Fruit fly (Drosophila melanogaster) whole organism, embryonic: ENCODE data around the gene Duba.

Experiments used
- Antp ChIP-seq: fragments of 200-800 bp; sonication (Bioruptor generic); optimal IDR thresholded peaks from 3 replicates; lab custom pipeline; 2016; ENCODE audit warnings: missing biosample characterization, missing genetic modification characterization
- CG10565 ChIP-seq: fragments of 200-800 bp; sonication (Bioruptor generic); optimal IDR thresholded peaks from 3 replicates; lab custom pipeline; 2016; ENCODE audit warnings: missing biosample characterization, mild to moderate bottlenecking, missing genetic modification characterization
- CG11398 ChIP-seq: fragments of 200-800 bp; sonication (Bioruptor generic); optimal IDR thresholded peaks from 2 replicates; lab custom pipeline; 2016; ENCODE audit warnings: missing biosample characterization, missing genetic modification characterization
- CG12104 ChIP-seq: fragments of 200-800 bp; sonication (Bioruptor generic); optimal IDR thresholded peaks from 3 replicates; lab custom pipeline; 2016; ENCODE audit warnings: missing biosample characterization, missing genetic modification characterization
- CG12219 ChIP-seq: fragments of 200-800 bp; sonication (Bioruptor generic); optimal IDR thresholded peaks from 3 replicates; lab custom pipeline; 2018; ENCODE audit warnings: missing biosample characterization, mild to moderate bottlenecking, missing genetic modification characterization
- CG13123 ChIP-seq: fragments of 200-800 bp; sonication (Bioruptor generic); optimal IDR thresholded peaks from 2 replicates; lab custom pipeline; 2016; ENCODE audit warnings: missing biosample characterization, missing genetic modification characterization
- CG13624 ChIP-seq: fragments of 200-800 bp; sonication (Bioruptor generic); optimal IDR thresholded peaks from 2 replicates; lab custom pipeline; 2016; ENCODE audit warnings: missing biosample characterization, missing genetic modification characterization
- CG14050 ChIP-seq: fragments of 200-800 bp; sonication (Bioruptor generic); IDR thresholded peaks from 3 replicates; pipeline ENCODE4 v1.3.6; 2022; ENCODE audit warnings: missing biosample characterization, missing genetic modification characterization
- CG15514 ChIP-seq: fragments of 200-800 bp; sonication (Bioruptor generic); optimal IDR thresholded peaks from 3 replicates; lab custom pipeline; 2017; ENCODE audit warnings: missing biosample characterization, missing genetic modification characterization, mild to moderate bottlenecking, moderate library complexity, missing genetic modification reagents
- CG16779 ChIP-seq: fragments of 200-800 bp; sonication (Bioruptor generic); IDR thresholded peaks from 2 replicates; pipeline ENCODE4 v1.3.6; 2022; ENCODE audit warnings: missing biosample characterization, missing genetic modification characterization
- CG17186 ChIP-seq: fragments of 200-800 bp; sonication (Bioruptor generic); optimal IDR thresholded peaks from 3 replicates; lab custom pipeline; 2017; ENCODE audit warnings: missing biosample characterization, missing genetic modification reagents, missing genetic modification characterization
- CG17912 ChIP-seq: fragments of 200-800 bp; sonication (Bioruptor generic); optimal IDR thresholded peaks from 2 replicates; lab custom pipeline; 2018; ENCODE audit warnings: missing biosample characterization, mild to moderate bottlenecking, missing genetic modification characterization
- CG18599 ChIP-seq: fragments of 200-800 bp; sonication (Bioruptor generic); optimal IDR thresholded peaks from 3 replicates; lab custom pipeline; 2017; ENCODE audit warnings: missing biosample characterization, missing genetic modification characterization, mild to moderate bottlenecking, moderate library complexity, missing genetic modification reagents
- CG31365 ChIP-seq: fragments of 200-800 bp; sonication (Bioruptor generic); optimal IDR thresholded peaks from 2 replicates; lab custom pipeline; 2018; ENCODE audit warnings: missing biosample characterization, mild to moderate bottlenecking, missing genetic modification characterization
- CG32532 ChIP-seq: fragments of 200-800 bp; sonication (Bioruptor generic); IDR thresholded peaks from 2 replicates; pipeline ENCODE4 v1.3.6; 2022; ENCODE audit warnings: missing biosample characterization, missing genetic modification characterization
- CG3407 ChIP-seq: fragments of 200-800 bp; sonication (Bioruptor generic); optimal IDR thresholded peaks from 2 replicates; lab custom pipeline; 2018; ENCODE audit warnings: missing biosample characterization, mild to moderate bottlenecking, missing genetic modification characterization
- CG4282 ChIP-seq: fragments of 200-800 bp; sonication (Bioruptor generic); optimal IDR thresholded peaks from 2 replicates; lab custom pipeline; 2016; ENCODE audit warnings: missing biosample characterization, missing genetic modification characterization
- CG4820 ChIP-seq: fragments of 200-800 bp; sonication (Bioruptor generic); optimal IDR thresholded peaks from 3 replicates; lab custom pipeline; 2016; ENCODE audit warnings: missing biosample characterization, missing genetic modification characterization
- CG4854 ChIP-seq: fragments of 200-800 bp; sonication (Bioruptor generic); optimal IDR thresholded peaks from 2 replicates; lab custom pipeline; 2016; ENCODE audit warnings: missing biosample characterization, missing genetic modification characterization, inconsistent platforms
- CG7928 ChIP-seq: fragments of 200-800 bp; sonication (Bioruptor generic); optimal IDR thresholded peaks from 2 replicates; lab custom pipeline; 2017; ENCODE audit warnings: missing biosample characterization, mild to moderate bottlenecking, missing genetic modification characterization
- CG7987 ChIP-seq: fragments of 200-800 bp; sonication (Bioruptor generic); optimal IDR thresholded peaks from 2 replicates; lab custom pipeline; 2018; ENCODE audit warnings: missing biosample characterization, mild to moderate bottlenecking, missing genetic modification characterization, moderate library complexity
- CG8359 ChIP-seq: fragments of 200-800 bp; sonication (Bioruptor generic); optimal IDR thresholded peaks from 2 replicates; lab custom pipeline; 2017; ENCODE audit warnings: missing biosample characterization, mild to moderate bottlenecking, missing genetic modification characterization, borderline replicate concordance
- Drgx ChIP-seq: fragments of 200-800 bp; sonication (Bioruptor generic); IDR thresholded peaks from 2 replicates; pipeline ENCODE4 v1.3.6; 2022; ENCODE audit warnings: missing biosample characterization, missing genetic modification characterization
- E2f2 ChIP-seq: fragments of 200-800 bp; sonication (Bioruptor generic); IDR thresholded peaks from 2 replicates; pipeline ENCODE4 v1.3.6; 2022; ENCODE audit warnings: missing biosample characterization, missing genetic modification characterization
- GATAe ChIP-seq: fragments of 200-800 bp; sonication (Bioruptor generic); conservative IDR thresholded peaks from 2 replicates; pipeline ENCODE4 v1.3.6; 2022; ENCODE audit warnings: missing biosample characterization, missing genetic modification characterization
- Lhr ChIP-seq: fragments of 200-800 bp; sonication (Bioruptor generic); optimal IDR thresholded peaks from 3 replicates; lab custom pipeline; 2017; ENCODE audit warnings: mild to moderate bottlenecking, missing biosample characterization, missing genetic modification reagents, missing genetic modification characterization
- MBD-R2 ChIP-seq: fragments of 200-800 bp; sonication (Bioruptor generic); IDR thresholded peaks from 2 replicates; pipeline ENCODE4 v1.3.6; 2022; ENCODE audit warnings: missing biosample characterization, missing genetic modification characterization
- Nf-YB ChIP-seq: fragments of 200-800 bp; sonication (Bioruptor generic); optimal IDR thresholded peaks from 3 replicates; lab custom pipeline; 2019; ENCODE audit warnings: missing biosample characterization, mild to moderate bottlenecking, missing genetic modification characterization, moderate library complexity
- Rx ChIP-seq: fragments of 200-800 bp; sonication (Bioruptor generic); IDR thresholded peaks from 2 replicates; pipeline ENCODE4 v1.3.6; 2022; ENCODE audit warnings: missing biosample characterization, missing genetic modification characterization
- TFAM ChIP-seq: fragments of 200-800 bp; sonication (Bioruptor generic); optimal IDR thresholded peaks from 2 replicates; lab custom pipeline; 2017; ENCODE audit warnings: missing biosample characterization, missing genetic modification characterization, inconsistent platforms
- ara ChIP-seq: fragments of 200-800 bp; sonication (Bioruptor generic); IDR thresholded peaks from 2 replicates; pipeline ENCODE4 v1.3.6; 2022; ENCODE audit warnings: missing biosample characterization, missing genetic modification characterization
- bigmax ChIP-seq: fragments of 200-800 bp; sonication (Bioruptor generic); optimal IDR thresholded peaks from 2 replicates; lab custom pipeline; 2018; ENCODE audit warnings: missing biosample characterization, mild to moderate bottlenecking, missing genetic modification characterization
- chif ChIP-seq, 2 experiments: fragments of 200-800 bp; sonication (Bioruptor generic); optimal IDR thresholded peaks; 3 replicates each; lab custom pipeline; 2016; ENCODE audit warnings: missing biosample characterization in 2 of 2, missing genetic modification characterization in 2 of 2
- chinmo ChIP-seq: fragments of 200-800 bp; sonication (Bioruptor generic); IDR thresholded peaks from 4 replicates; pipeline ENCODE4 v1.3.6; 2022; ENCODE audit warnings: missing biosample characterization, missing genetic modification characterization; ENCODE audit not compliant: partially characterized antibody
- exex ChIP-seq: fragments of 200-800 bp; sonication (Bioruptor generic); optimal IDR thresholded peaks from 4 replicates; lab custom pipeline; 2018; ENCODE audit warnings: missing biosample characterization, mild to moderate bottlenecking, missing genetic modification characterization, moderate library complexity
- jumu ChIP-seq: fragments of 200-800 bp; sonication (Bioruptor generic); optimal IDR thresholded peaks from 3 replicates; lab custom pipeline; 2016; ENCODE audit warnings: missing biosample characterization, missing genetic modification characterization
- lola ChIP-seq, 3 experiments: fragments of >200 bp in 2 of 3; fragments of 200-800 bp in 1 of 3; sonication (Bioruptor generic) in 1 of 3; optimal IDR thresholded peaks; 2 replicates each; lab custom pipeline; 2017 to 2019; ENCODE audit warnings: missing biosample characterization in 3 of 3, missing genetic modification characterization in 3 of 3, mild to moderate bottlenecking in 1 of 3, moderate library complexity in 1 of 3
- lov ChIP-seq, 2 experiments: fragments of 200-800 bp in 1 of 2; fragments of >200 bp in 1 of 2; sonication (Bioruptor generic) in 1 of 2; IDR thresholded peaks in 1 of 2; optimal IDR thresholded peaks in 1 of 2; 2 replicates in 1 of 2; 3 replicates in 1 of 2; pipeline versions ENCODE4 v1.3.6 to Lab custom; 2017 to 2022; ENCODE audit warnings: missing biosample characterization in 1 of 2, missing genetic modification characterization in 1 of 2
- p53 ChIP-seq: fragments of 200-800 bp; sonication (Bioruptor generic); optimal IDR thresholded peaks from 2 replicates; lab custom pipeline; 2016; ENCODE audit warnings: missing biosample characterization, missing genetic modification characterization
- ranshi ChIP-seq: fragments of 200-800 bp; sonication (Bioruptor generic); IDR thresholded peaks from 2 replicates; pipeline ENCODE4 v1.3.6; 2022; ENCODE audit warnings: missing biosample characterization, missing genetic modification characterization
- row ChIP-seq: fragments of 200-800 bp; sonication (Bioruptor generic); IDR thresholded peaks from 3 replicates; pipeline ENCODE4 v1.3.6; 2022; ENCODE audit warnings: missing biosample characterization, missing genetic modification characterization
- schlank ChIP-seq: fragments of 200-800 bp; sonication (Bioruptor generic); optimal IDR thresholded peaks from 2 replicates; lab custom pipeline; 2018; ENCODE audit warnings: missing biosample characterization, mild to moderate bottlenecking, missing genetic modification characterization
- scrt ChIP-seq: fragments of 200-800 bp; sonication (Bioruptor generic); optimal IDR thresholded peaks from 2 replicates; lab custom pipeline; 2018; ENCODE audit warnings: missing biosample characterization, mild to moderate bottlenecking, missing genetic modification characterization, moderate library complexity
- sna ChIP-seq: fragments of 200-800 bp; sonication (Bioruptor generic); IDR thresholded peaks from 2 replicates; pipeline ENCODE4 v1.3.6; 2022; ENCODE audit warnings: missing biosample characterization, missing genetic modification characterization; ENCODE audit not compliant: partially characterized antibody
- tx ChIP-seq: fragments of 200-800 bp; sonication (Bioruptor generic); optimal IDR thresholded peaks from 2 replicates; lab custom pipeline; 2016; ENCODE audit warnings: missing biosample characterization, missing genetic modification characterization
- z ChIP-seq: fragments of 200-800 bp; sonication (Bioruptor generic); IDR thresholded peaks from 3 replicates; pipeline ENCODE4 v1.3.6; 2022; ENCODE audit warnings: missing biosample characterization, missing genetic modification characterization
- zen ChIP-seq: fragments of 200-800 bp; sonication (Bioruptor generic); optimal IDR thresholded peaks from 3 replicates; lab custom pipeline; 2018; ENCODE audit warnings: missing biosample characterization, mild to moderate bottlenecking, missing genetic modification characterization, moderate library complexity
- zen2 ChIP-seq: fragments of 200-800 bp; sonication (Bioruptor generic); IDR thresholded peaks from 3 replicates; pipeline ENCODE4 v1.3.6; 2022; ENCODE audit warnings: missing biosample characterization, missing genetic modification characterization; ENCODE audit not compliant: partially characterized antibody
- zfh2 ChIP-seq: fragments of 200-800 bp; sonication (Bioruptor generic); optimal IDR thresholded peaks from 2 replicates; lab custom pipeline; 2016; ENCODE audit warnings: missing biosample characterization, missing genetic modification characterization

Duba gene

DNA sequence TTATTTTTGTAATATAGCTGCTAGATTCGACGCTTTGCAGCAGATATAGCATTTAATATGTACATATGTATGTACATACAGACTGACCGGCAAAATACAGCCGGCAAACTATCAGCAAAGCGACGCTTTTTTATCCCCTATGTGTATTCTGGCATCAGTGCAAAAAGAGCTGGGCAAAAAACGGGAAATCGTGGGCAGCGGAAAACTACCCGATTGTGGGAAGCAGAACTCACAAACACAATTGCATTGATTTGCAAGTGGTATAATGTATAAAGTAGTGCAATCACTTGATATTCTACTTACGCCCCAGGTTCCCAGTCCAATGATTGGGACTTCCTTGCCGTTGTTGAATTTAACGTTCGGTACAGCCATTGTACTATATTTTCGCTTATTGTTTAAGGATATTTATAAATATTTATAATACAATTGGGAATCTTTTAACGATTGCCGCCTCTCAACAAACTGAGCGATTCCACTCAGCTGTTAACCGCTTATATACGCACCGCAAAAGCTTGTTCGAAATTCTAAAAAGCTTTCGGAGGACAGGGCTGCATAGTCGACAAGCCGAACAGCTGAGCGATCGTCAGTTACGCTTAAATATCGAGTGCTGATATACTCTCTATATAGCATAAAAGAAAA, 14.1 kb upstream of the Duba start (continued):
- TF ChIP-seq CG12104 (no peak), scrt (GFP tag; lab: Kevin White, UChicago) (no peak), CG17912 (no peak), CG31365 (tag; lab: Kevin White, UChicago) (no peak), CG16779 (no peak), Nf-YB (GFP tag; lab: Kevin White, UChicago) (no peak), chif (GFP tag; optimal IDR thresholded peaks at IDR 0.05; lab: Kevin White, UChicago) (no peak), bigmax (GFP tag; lab: Kevin White, UChicago) (no peak), CG18599 (GFP tag; lab: Kevin White, UChicago) (no peak), zfh2 (GFP tag; lab: Kevin White, UChicago) (no peak), zen2 (GFP tag; lab: Robert Waterston, UW) (no peak), MBD-R2 (GFP tag; lab: Robert Waterston, UW) (peak; percentile 17; the same call in 1 of the 2 replicates), CG7987 (GFP tag; lab: Kevin White, UChicago) (peak; percentile 37), GATAe (GFP tag; lab: Robert Waterston, UW) (no peak), sna (GFP tag; lab: Robert Waterston, UW) (no peak), CG15514 (GFP tag; lab: Kevin White, UChicago) (peak; percentile 16), p53 (GFP tag; lab: Kevin White, UChicago) (no peak), row (GFP tag; lab: Robert Waterston, UW) (peak; percentile 41; the same call in 1 of the 3 replicates), CG11398 (no peak), ara (no peak), CG7928 (GFP tag; lab: Kevin White, UChicago) (peak; percentile 94), ranshi (GFP tag; lab: Robert Waterston, UW) (no peak), CG4282 (no peak), tx (GFP tag; lab: Kevin White, UChicago) (no peak), CG13123 (no peak), z (GFP tag; lab: Robert Waterston, UW) (no peak), CG17186 (GFP tag; lab: Kevin White, UChicago) (no peak), E2f2 (GFP tag; lab: Robert Waterston, UW) (peak; percentile 33), CG13624 (GFP tag; lab: Kevin White, UChicago) (no peak), CG32532 (GFP tag; lab: Robert Waterston, UW) (no peak), schlank (tag; lab: Kevin White, UChicago) (no peak), CG8359 (GFP tag; lab: Kevin White, UChicago) (no peak), jumu (GFP tag; lab: Kevin White, UChicago) (no peak), Lhr (GFP tag; lab: Kevin White, UChicago) (no peak), TFAM (GFP tag; lab: Kevin White, UChicago) (no peak), Antp (no peak), CG10565 (no peak), zen (tag; lab: Kevin White, UChicago) (no peak), chinmo (GFP tag; lab: Robert Waterston, UW) (peak; percentile 43; the same call in 1 of the 4 replicates), CG3407 (GFP tag; lab: Kevin White, UChicago) (no peak), CG14050 (GFP tag; lab: Robert Waterston, UW) (no peak), lov (optimal IDR thresholded peaks at IDR 0.05; lab: Kevin White, UChicago) (no peak), lov (GFP tag; IDR thresholded peaks at IDR 0.05; lab: Robert Waterston, UW) (no peak), lola (GFP tag; optimal IDR thresholded peaks at IDR 0.05; lab: Kevin White, UChicago) (no peak), CG4854 (GFP tag; lab: Kevin White, UChicago) (no peak), Rx (GFP tag; lab: Robert Waterston, UW) (no peak), exex (tag; lab: Kevin White, UChicago) (no peak), CG12219 (GFP tag; lab: Kevin White, UChicago) (no peak), CG4820 (no peak), Drgx (GFP tag; lab: Robert Waterston, UW) (0 out of 2 replicates have a peak, but pooled peaks have one; percentile 23)
